Fruit fly (Drosophila melanogaster): Measurements from ENCODE around the gene RIOK1.

RIOK1 gene

dm6 chr3L:11648410-11648809, at the start of gene RIOK1, which contains the start of gene Polr3H (continued):
- TF ChIP-seq CG4707 (GFP tag; optimal IDR thresholded peaks at IDR 0.05), result no peak
- peak; percentile 75 for TF ChIP-seq CG7786 (GFP tag; optimal IDR thresholded peaks at IDR 0.05)
- no peak for TF ChIP-seq CG34376 (GFP tag; optimal IDR thresholded peaks at IDR 0.05)
- no peak for TF ChIP-seq chm (GFP tag; IDR thresholded peaks at IDR 0.05)
- TF ChIP-seq gsb-n (tag; optimal IDR thresholded peaks at IDR 0.05), result no peak
- no peak for TF ChIP-seq HLHmδ (GFP tag; optimal IDR thresholded peaks at IDR 0.05)
- TF ChIP-seq CG12071 (GFP tag; optimal IDR thresholded peaks at IDR 0.05), result no peak
- TF ChIP-seq MESR4 (GFP tag; optimal IDR thresholded peaks at IDR 0.05), result peak; percentile 15
- TF ChIP-seq kay (GFP tag; optimal IDR thresholded peaks at IDR 0.05), result no peak
- no peak for TF ChIP-seq seq (GFP tag; IDR thresholded peaks at IDR 0.05)
- peak; percentile 35 for TF ChIP-seq p53 (GFP tag; optimal IDR thresholded peaks at IDR 0.05)
- peak; percentile 48 for TF ChIP-seq E2f1 (GFP tag; IDR thresholded peaks at IDR 0.05)
- peak; percentile 67 for TF ChIP-seq NC2β (GFP tag; optimal IDR thresholded peaks at IDR 0.05)
- no peak for TF ChIP-seq CG17912 (GFP tag; optimal IDR thresholded peaks at IDR 0.05)
- 0 out of 2 replicates have a peak, but pooled peaks have one; percentile 40 for TF ChIP-seq ssp (GFP tag; IDR thresholded peaks at IDR 0.05)
- no peak for TF ChIP-seq Hand (GFP tag; optimal IDR thresholded peaks at IDR 0.05)
- peak; percentile 16 for TF ChIP-seq CG6254 (GFP tag; optimal IDR thresholded peaks at IDR 0.05)
- peak; percentile 19; the same call in 1 of the 2 replicates for TF ChIP-seq CG6272 (GFP tag; IDR thresholded peaks at IDR 0.05)
- no peak for TF ChIP-seq sqz (GFP tag; optimal IDR thresholded peaks at IDR 0.05)
- TF ChIP-seq CG8281 (tag; optimal IDR thresholded peaks at IDR 0.05), result no peak
- TF ChIP-seq ttk (GFP tag; IDR thresholded peaks at IDR 0.05), result peak; percentile 31; the same call in 1 of the 2 replicates
- TF ChIP-seq CG11696 (GFP tag; IDR thresholded peaks at IDR 0.05), result no peak
- no peak for TF ChIP-seq Fer1 (GFP tag; optimal IDR thresholded peaks at IDR 0.05)
- no peak for TF ChIP-seq CG8924 (tag; optimal IDR thresholded peaks at IDR 0.05)
- TF ChIP-seq D19A (tag; optimal IDR thresholded peaks at IDR 0.05), result no peak
- TF ChIP-seq CG1792 (GFP tag; optimal IDR thresholded peaks at IDR 0.05), result peak; percentile 34
- TF ChIP-seq Vsx1 (GFP tag; optimal IDR thresholded peaks at IDR 0.05), result no peak
- TF ChIP-seq HHEX (GFP tag; optimal IDR thresholded peaks at IDR 0.05), result no peak
- no peak for TF ChIP-seq CG3163 (GFP tag; optimal IDR thresholded peaks at IDR 0.05)
- peak; percentile 82 for TF ChIP-seq CG13775 (GFP tag; optimal IDR thresholded peaks at IDR 0.05)
- TF ChIP-seq CG2116 (GFP tag; optimal IDR thresholded peaks at IDR 0.05), result peak; percentile 53
- TF ChIP-seq Hmx (GFP tag; optimal IDR thresholded peaks at IDR 0.05), result peak; percentile 66
- TF ChIP-seq CG32532 (GFP tag; IDR thresholded peaks at IDR 0.05), result peak; percentile 78
- peak; percentile 79 for TF ChIP-seq az2 (GFP tag; optimal IDR thresholded peaks at IDR 0.05)
- TF ChIP-seq Dip3 (GFP tag; optimal IDR thresholded peaks at IDR 0.05), result peak; percentile 79
- peak; percentile 89 for TF ChIP-seq CG2120 (GFP tag; optimal IDR thresholded peaks at IDR 0.05)
- TF ChIP-seq CG17612 (GFP tag; IDR thresholded peaks at IDR 0.05), result 0 out of 2 replicates have a peak, but pooled peaks have one; percentile 8
- TF ChIP-seq Doc3 (GFP tag; IDR thresholded peaks at IDR 0.05; ENCODE audit: partially characterized antibody), result no peak
- TF ChIP-seq CoRest (tag; optimal IDR thresholded peaks at IDR 0.05), result no peak
- no peak for TF ChIP-seq run (tag; optimal IDR thresholded peaks at IDR 0.05)
- TF ChIP-seq bcd (GFP tag; optimal IDR thresholded peaks at IDR 0.05), result peak; percentile 55
- no peak for TF ChIP-seq ATbp (GFP tag; optimal IDR thresholded peaks at IDR 0.05)
- no peak for TF ChIP-seq CG2129 (GFP tag; IDR thresholded peaks at IDR 0.05; ENCODE audit: partially characterized antibody)
- TF ChIP-seq CG15269 (tag; optimal IDR thresholded peaks at IDR 0.05), result no peak
- peak; percentile 72 for TF ChIP-seq CG33213 (GFP tag; optimal IDR thresholded peaks at IDR 0.05)
- TF ChIP-seq CG1233 (GFP tag; optimal IDR thresholded peaks at IDR 0.05), result peak; percentile 55
- TF ChIP-seq zfh2 (GFP tag; optimal IDR thresholded peaks at IDR 0.05), result peak; percentile 66
- TF ChIP-seq CG6654 (GFP tag; optimal IDR thresholded peaks at IDR 0.05), result no peak
- peak; percentile 54; the same call in 1 of the 2 replicates for TF ChIP-seq Atf6 (GFP tag; IDR thresholded peaks at IDR 0.05)
- TF ChIP-seq Mad (GFP tag; optimal IDR thresholded peaks at IDR 0.05), result peak; percentile 67
- no peak for TF ChIP-seq hkb (optimal IDR thresholded peaks at IDR 0.05)
- TF ChIP-seq hkb (GFP tag; IDR thresholded peaks at IDR 0.05), result peak; percentile 77
